Fruit fly (Drosophila melanogaster) Kc167 (cell line): ENCODE results near the gene Sf3b5.

Experiments used
- Myc ChIP-seq: fragments of >200 bp; optimal IDR thresholded peaks from 2 replicates; lab custom pipeline; 2017; ENCODE audit warnings: missing external identifiers
- Sin3A ChIP-seq: fragments of >200 bp; optimal IDR thresholded peaks from 2 replicates; lab custom pipeline; 2018; ENCODE audit warnings: missing external identifiers
- h ChIP-seq: fragments of >200 bp; optimal IDR thresholded peaks from 3 replicates; lab custom pipeline; 2018; ENCODE audit warnings: missing external identifiers
- insv ChIP-seq: fragments of >200 bp; optimal IDR thresholded peaks from 3 replicates; lab custom pipeline; 2018; ENCODE audit warnings: missing external identifiers
- psq ChIP-seq: fragments of >200 bp; optimal IDR thresholded peaks from 2 replicates; lab custom pipeline; 2017; ENCODE audit warnings: missing external identifiers
- ttk ChIP-seq: sonication (Bioruptor generic); optimal IDR thresholded peaks from 2 replicates; lab custom pipeline; 2017; ENCODE audit warnings: missing external identifiers

Gene Sf3b5

dm6 chr3R:8992928-8993579 lies 22.1 kb downstream of the Sf3b5 start, which contains the start of gene CG11975:
CG11975 (plus strand) TSS chr3R:8993253.
- TF ChIP-seq insv (lab: Kevin White, UChicago) (no peak), psq (lab: Kevin White, UChicago) (no peak), Sin3A (lab: Kevin White, UChicago) (no peak), h (lab: Kevin White, UChicago) (no peak), Myc (no peak), ttk (lab: Kevin White, UChicago) (no peak)

dm6 chr3R:8984602-8985074 lies 30.5 kb downstream of the Sf3b5 start, which contains the start of gene CG11970:
CG11970 (plus strand) TSS chr3R:8984718.
- TF ChIP-seq insv (lab: Kevin White, UChicago), result no peak

- TF ChIP-seq psq (lab: Kevin White, UChicago) (no peak), insv (lab: Kevin White, UChicago) (no peak), Myc (no peak), h (lab: Kevin White, UChicago) (no peak), ttk (lab: Kevin White, UChicago) (no peak), Sin3A (lab: Kevin White, UChicago) (no peak)
Measured at dm6 chr3R:8984141-8984540, 31.0 kb downstream of the Sf3b5 start, which contains the start of gene RagA-B. RagA-B (minus strand) TSS chr3R:8984315.

- TF ChIP-seq insv (lab: Kevin White, UChicago) (no peak), psq (lab: Kevin White, UChicago) (no peak), Myc (no peak)
Measured at dm6 chr3R:8981209-8981996, 33.7 kb downstream of the Sf3b5 start.

dm6 chr3R:8980776-8981165 lies 34.4 kb downstream of the Sf3b5 start, which contains the start of gene CAHbeta:
CAHbeta (plus strand) TSS chr3R:8980860.
- TF ChIP-seq Myc (no peak), h (lab: Kevin White, UChicago) (no peak), ttk (lab: Kevin White, UChicago) (no peak), psq (lab: Kevin White, UChicago) (no peak), Sin3A (lab: Kevin White, UChicago) (no peak), insv (lab: Kevin White, UChicago) (no peak)

dm6 chr3R:8979850-8980775 lies 35.0 kb downstream of the Sf3b5 start:
- TF ChIP-seq ttk (lab: Kevin White, UChicago) (no peak), h (lab: Kevin White, UChicago) (no peak), Myc (no peak), Sin3A (lab: Kevin White, UChicago) (no peak), insv (lab: Kevin White, UChicago) (no peak), psq (lab: Kevin White, UChicago) (no peak)

- TF ChIP-seq ttk (lab: Kevin White, UChicago) (no peak), Sin3A (lab: Kevin White, UChicago) (no peak), psq (lab: Kevin White, UChicago) (no peak), Myc (no peak), insv (lab: Kevin White, UChicago) (no peak), h (lab: Kevin White, UChicago) (no peak)
Measured at dm6 chr3R:8978768-8979167, 36.4 kb downstream of the Sf3b5 start.

dm6 chr3R:8976073-8976593 lies 39.0 kb downstream of the Sf3b5 start:
- TF ChIP-seq Myc (no peak), ttk (lab: Kevin White, UChicago) (no peak), h (lab: Kevin White, UChicago) (no peak)

dm6 chr3R:8971794-8972193 lies 43.3 kb downstream of the Sf3b5 start:
- TF ChIP-seq h (lab: Kevin White, UChicago), result no peak
- TF ChIP-seq psq (lab: Kevin White, UChicago), result no peak
- TF ChIP-seq ttk (lab: Kevin White, UChicago), result no peak

dm6 chr3R:8970707-8971106 lies 44.4 kb downstream of the Sf3b5 start:
- no peak for TF ChIP-seq h (lab: Kevin White, UChicago)
- no peak for TF ChIP-seq Sin3A (lab: Kevin White, UChicago)
- TF ChIP-seq ttk (lab: Kevin White, UChicago), result no peak
- no peak for TF ChIP-seq Myc
- TF ChIP-seq insv (lab: Kevin White, UChicago), result no peak
- no peak for TF ChIP-seq psq (lab: Kevin White, UChicago)

- no peak for TF ChIP-seq psq (lab: Kevin White, UChicago)
- no peak for TF ChIP-seq Myc
- TF ChIP-seq ttk (lab: Kevin White, UChicago), result no peak
- no peak for TF ChIP-seq insv (lab: Kevin White, UChicago)
- TF ChIP-seq Sin3A (lab: Kevin White, UChicago), result no peak
- no peak for TF ChIP-seq h (lab: Kevin White, UChicago)
Measured at dm6 chr3R:8969926-8970306, 45.2 kb downstream of the Sf3b5 start.
